Worm (Caenorhabditis elegans) whole organism, L1 larva: ENCODE measurements around the gene Y39A1C.1.

ENCODE experiments used
- nhr-90 ChIP-seq: sonication (generic microtip); optimal IDR thresholded peaks from 2 replicates; lab custom pipeline; 2016; ENCODE audit warnings: mild to moderate bottlenecking, missing genetic modification characterization, missing compliant biosample characterization; ENCODE audit not compliant: poor library complexity
- skn-1 ChIP-seq: fragments of 150-350 bp; optimal IDR thresholded peaks from 2 replicates; lab custom pipeline; 2014; ENCODE audit warnings: missing biosample characterization, missing genetic modification characterization
- snpc-4 ChIP-seq: fragments of 150-350 bp; optimal IDR thresholded peaks from 2 replicates; lab custom pipeline; 2014; ENCODE audit warnings: missing biosample characterization, missing genetic modification characterization
- unc-130 ChIP-seq: fragments of 150-350 bp; optimal IDR thresholded peaks from 2 replicates; lab custom pipeline; 2017; ENCODE audit warnings: missing biosample characterization, missing genetic modification characterization, inconsistent platforms
- unc-62 ChIP-seq: fragments of 150-350 bp; optimal IDR thresholded peaks from 2 replicates; lab custom pipeline; 2014; ENCODE audit warnings: missing biosample characterization, missing genetic modification reagents, missing genetic modification characterization
- ztf-11 ChIP-seq, 2 experiments: sonication (generic microtip); optimal IDR thresholded peaks; 2 replicates each; lab custom pipeline; 2016 to 2017; ENCODE audit warnings: missing genetic modification characterization in 2 of 2, missing biosample characterization in 1 of 2, missing compliant biosample characterization in 1 of 2

DNA sequence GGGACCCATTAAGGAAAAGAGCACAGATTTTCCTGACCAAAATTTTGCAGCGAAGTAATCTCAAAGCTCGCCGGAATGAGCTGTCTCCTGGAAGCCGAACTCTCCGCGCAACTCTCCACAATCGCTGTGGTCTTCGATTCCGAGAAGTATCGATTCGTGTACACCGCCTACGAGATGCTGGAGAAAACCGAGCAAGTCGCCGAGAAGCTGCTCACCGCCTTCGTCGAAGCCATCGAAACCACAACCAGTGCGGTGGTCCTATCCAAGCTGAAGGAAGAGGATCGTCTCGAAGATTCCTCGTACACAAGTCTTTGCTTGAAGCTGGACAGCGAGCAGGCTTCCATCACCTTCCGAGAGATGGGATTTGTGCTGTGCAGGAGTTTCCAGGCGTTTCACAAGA is 15.6 kb downstream of the Y39A1C.1 start:
- no peak for TF ChIP-seq skn-1
- TF ChIP-seq ztf-11 (tag; optimal IDR thresholded peaks at IDR 0.05; lab: Kevin White, UChicago): no peak
- TF ChIP-seq nhr-90 (tag; lab: Kevin White, UChicago): no peak
- no peak for TF ChIP-seq unc-62 (GFP tag; lab: Kevin White, UChicago)
- no peak for TF ChIP-seq snpc-4
- no peak for TF ChIP-seq unc-130 (tag; lab: Kevin White, UChicago)
